Worm (Caenorhabditis elegans) whole organism, L2 larva: ENCODE data around the gene sra-27.

Experiments used
- ZK546.5 ChIP-seq: sonication (generic microtip); optimal IDR thresholded peaks from 2 replicates; lab custom pipeline; 2017; ENCODE audit warnings: missing biosample characterization, missing genetic modification characterization
- blmp-1 ChIP-seq: sonication (generic microtip); optimal IDR thresholded peaks from 2 replicates; lab custom pipeline; 2017; ENCODE audit warnings: missing genetic modification characterization, mild to moderate bottlenecking, missing compliant biosample characterization, antibody characterized with exemption, moderate library complexity; ENCODE audit not compliant: insufficient read depth
- ceh-16 ChIP-seq: fragments of 150-350 bp; optimal IDR thresholded peaks from 2 replicates; lab custom pipeline; 2014; ENCODE audit warnings: missing biosample characterization, missing genetic modification characterization
- lin-11 ChIP-seq: fragments of 150-350 bp; sonication (generic microtip); optimal IDR thresholded peaks from 2 replicates; lab custom pipeline; 2014; ENCODE audit warnings: missing biosample characterization, missing genetic modification characterization, inconsistent platforms, mixed read lengths
- mab-5 ChIP-seq: fragments of 150-350 bp; optimal IDR thresholded peaks from 2 replicates; lab custom pipeline; 2014; ENCODE audit warnings: missing biosample characterization, missing genetic modification characterization
- nhr-12 ChIP-seq: fragments of 150-350 bp; optimal IDR thresholded peaks from 2 replicates; lab custom pipeline; 2014; ENCODE audit warnings: missing biosample characterization, missing genetic modification characterization
- nhr-237 ChIP-seq: fragments of 150-350 bp; optimal IDR thresholded peaks from 2 replicates; lab custom pipeline; 2014; ENCODE audit warnings: missing biosample characterization, missing genetic modification characterization
- nhr-6 ChIP-seq: fragments of 150-350 bp; optimal IDR thresholded peaks from 2 replicates; lab custom pipeline; 2014; ENCODE audit warnings: missing biosample characterization, missing genetic modification characterization
- sma-9 ChIP-seq, 2 experiments: fragments of 150-350 bp in 1 of 2; sonication (generic microtip) in 1 of 2; optimal IDR thresholded peaks; 2 replicates each; lab custom pipeline; 2014 to 2016; ENCODE audit warnings: missing genetic modification characterization in 2 of 2, mild to moderate bottlenecking in 1 of 2, missing biosample characterization in 1 of 2, missing compliant biosample characterization in 1 of 2, missing genetic modification reagents in 1 of 2, moderate library complexity in 1 of 2
- snpc-4 ChIP-seq: fragments of 150-350 bp; optimal IDR thresholded peaks from 2 replicates; lab custom pipeline; 2014; ENCODE audit warnings: missing biosample characterization, missing genetic modification characterization

DNA sequence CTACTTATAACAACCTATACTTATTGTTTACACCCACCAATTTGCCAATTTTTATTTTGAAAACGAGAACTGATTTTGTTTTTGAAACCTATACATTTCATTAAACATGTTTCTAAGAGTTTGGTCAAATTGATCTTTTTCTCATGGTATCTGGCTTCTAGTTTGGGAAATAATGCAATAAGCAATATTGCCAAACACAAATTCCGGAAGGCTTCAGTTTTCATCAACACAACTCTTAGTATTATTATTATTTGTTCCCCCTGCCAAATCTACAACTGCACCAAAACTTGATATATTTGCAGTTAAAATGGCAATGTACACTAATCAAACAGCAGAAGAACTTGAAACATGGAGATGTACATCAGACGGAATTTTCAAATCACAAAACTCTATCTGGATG is at the start of gene sra-27:
- no peak for TF ChIP-seq snpc-4 (tag; lab: Kevin White, UChicago)
- TF ChIP-seq nhr-237 (tag; lab: Kevin White, UChicago), result no peak
- TF ChIP-seq ceh-16 (tag; lab: Kevin White, UChicago), result no peak
- no peak for TF ChIP-seq nhr-6 (tag; lab: Kevin White, UChicago)
- TF ChIP-seq ZK546.5 (tag; lab: Kevin White, UChicago), result no peak
- TF ChIP-seq sma-9 (GFP tag; optimal IDR thresholded peaks at IDR 0.05; lab: Kevin White, UChicago), result no peak
- TF ChIP-seq sma-9 (tag; optimal IDR thresholded peaks at IDR 0.05; lab: Kevin White, UChicago), result no peak
- no peak for TF ChIP-seq lin-11 (tag; lab: Kevin White, UChicago)
- TF ChIP-seq blmp-1 (tag; lab: Kevin White, UChicago), result no peak
- TF ChIP-seq nhr-12 (tag; lab: Kevin White, UChicago), result no peak
- no peak for TF ChIP-seq mab-5 (tag; lab: Kevin White, UChicago)
